Fruit fly (Drosophila melanogaster): ENCODE data around the gene Gr28b.

Gr28b gene

dm6 chr2L:7420305-7421287 is 41.5 kb downstream of the Gr28b start (continued):
- TF ChIP-seq mld (GFP tag; IDR thresholded peaks at IDR 0.05; ENCODE audit: partially characterized antibody) (no peak), odd (GFP tag; optimal IDR thresholded peaks at IDR 0.05) (no peak), CG7372 (GFP tag; IDR thresholded peaks at IDR 0.05) (0 out of 2 replicates have a peak, but pooled peaks have one; percentile 33), CG8290 (GFP tag; optimal IDR thresholded peaks at IDR 0.05) (no peak), CG8290 (tag; optimal IDR thresholded peaks at IDR 0.05) (peak in 1 of 2 experiments; percentile 62), CG7839 (tag; optimal IDR thresholded peaks at IDR 0.05) (peak; percentile 73), CG8388 (GFP tag; optimal IDR thresholded peaks at IDR 0.05) (no peak), CG12942 (GFP tag; optimal IDR thresholded peaks at IDR 0.05) (peak; percentile 19), CG8765 (GFP tag; IDR thresholded peaks at IDR 0.05) (no peak; the same call in 1 of the 2 replicates), Atf3 (GFP tag; optimal IDR thresholded peaks at IDR 0.05) (peak; percentile 7), bsh (GFP tag; optimal IDR thresholded peaks at IDR 0.05) (peak; percentile 38), CG2678 (tag; optimal IDR thresholded peaks at IDR 0.05) (peak; percentile 73), caup (GFP tag; optimal IDR thresholded peaks at IDR 0.05; ENCODE audit: severe bottlenecking) (peak; percentile 71), fru (optimal IDR thresholded peaks at IDR 0.05) (no peak), Dip3 (GFP tag; optimal IDR thresholded peaks at IDR 0.05) (peak; percentile 48), amos (GFP tag; IDR thresholded peaks at IDR 0.05; ENCODE audit: partially characterized antibody) (no peak), ind (GFP tag; optimal IDR thresholded peaks at IDR 0.05) (peak; percentile 67), Mad (GFP tag; optimal IDR thresholded peaks at IDR 0.05) (no peak), bigmax (GFP tag; optimal IDR thresholded peaks at IDR 0.05) (no peak), CG6854 (GFP tag; optimal IDR thresholded peaks at IDR 0.05) (peak; percentile 53), CG30431 (GFP tag; optimal IDR thresholded peaks at IDR 0.05) (no peak), CG1529 (GFP tag; optimal IDR thresholded peaks at IDR 0.05) (peak; percentile 10), grau (tag; optimal IDR thresholded peaks at IDR 0.05) (peak; percentile 75), Xbp1 (GFP tag; optimal IDR thresholded peaks at IDR 0.05) (no peak), CG7786 (GFP tag; optimal IDR thresholded peaks at IDR 0.05) (peak; percentile 82), bbx (GFP tag; IDR thresholded peaks at IDR 0.05; ENCODE audit: partially characterized antibody) (no peak), CG33213 (GFP tag; optimal IDR thresholded peaks at IDR 0.05) (peak; percentile 21), fd96Cb (tag; optimal IDR thresholded peaks at IDR 0.05) (peak; percentile 38), chn (GFP tag; optimal IDR thresholded peaks at IDR 0.05) (peak; percentile 60), corto (GFP tag; optimal IDR thresholded peaks at IDR 0.05) (peak; percentile 86), CG16779 (GFP tag; IDR thresholded peaks at IDR 0.05) (peak; percentile 63; the same call in 1 of the 2 replicates), CG1647 (GFP tag; optimal IDR thresholded peaks at IDR 0.05) (peak; percentile 52), C15 (GFP tag; IDR thresholded peaks at IDR 0.05) (no peak; the same call in 2 of the 3 replicates), lov (optimal IDR thresholded peaks at IDR 0.05) (no peak), lov (GFP tag; IDR thresholded peaks at IDR 0.05) (no peak), wor (GFP tag; IDR thresholded peaks at IDR 0.05) (no peak), CG18011 (GFP tag; optimal IDR thresholded peaks at IDR 0.05) (no peak), en (GFP tag; optimal IDR thresholded peaks at IDR 0.05) (no peak), ken (GFP tag; IDR thresholded peaks at IDR 0.05) (peak; percentile 30; the same call in 1 of the 3 replicates), esg (GFP tag; conservative IDR thresholded peaks at IDR 0.05) (peak; percentile 55; the same call in 1 of the 2 replicates), ab (GFP tag; optimal IDR thresholded peaks at IDR 0.05) (peak; percentile 34), kni (GFP tag; optimal IDR thresholded peaks at IDR 0.05) (no peak), CG1024 (GFP tag; IDR thresholded peaks at IDR 0.05) (no peak), CG17186 (GFP tag; optimal IDR thresholded peaks at IDR 0.05) (no peak), slp2 (GFP tag; optimal IDR thresholded peaks at IDR 0.05) (no peak), gem (tag; optimal IDR thresholded peaks at IDR 0.05) (peak; percentile 74), luna (GFP tag; optimal IDR thresholded peaks at IDR 0.05) (peak; percentile 52), D19A (tag; optimal IDR thresholded peaks at IDR 0.05) (peak; percentile 22), ase (GFP tag; IDR thresholded peaks at IDR 0.05) (0 out of 3 replicates have a peak, but pooled peaks have one; percentile 13)
